Worm (Caenorhabditis elegans) whole organism, L1 larva: Measurements from ENCODE around the gene pmk-1.

ENCODE experiments used
- C04F5.9 ChIP-seq: sonication (generic microtip); optimal IDR thresholded peaks from 2 replicates; lab custom pipeline; 2016; ENCODE audit warnings: missing genetic modification characterization, missing compliant biosample characterization
- aha-1 ChIP-seq: fragments of 150-350 bp; optimal IDR thresholded peaks from 2 replicates; lab custom pipeline; 2014; ENCODE audit warnings: missing biosample characterization, missing genetic modification characterization
- fkh-10 ChIP-seq: sonication (generic microtip); optimal IDR thresholded peaks from 2 replicates; lab custom pipeline; 2017; ENCODE audit warnings: missing biosample characterization, missing genetic modification reagents, missing genetic modification characterization
- fos-1 ChIP-seq: fragments of 150-350 bp; optimal IDR thresholded peaks from 2 replicates; lab custom pipeline; 2014; ENCODE audit warnings: missing biosample characterization, missing genetic modification characterization
- irx-1 ChIP-seq: sonication (generic microtip); optimal IDR thresholded peaks from 2 replicates; lab custom pipeline; 2016; ENCODE audit warnings: missing genetic modification characterization, missing compliant biosample characterization
- lin-15B ChIP-seq: fragments of 150-350 bp; sonication (generic microtip); optimal IDR thresholded peaks from 3 replicates; lab custom pipeline; 2014; ENCODE audit warnings: missing biosample characterization, missing genetic modification characterization
- nhr-11 ChIP-seq: fragments of 150-350 bp; optimal IDR thresholded peaks from 2 replicates; lab custom pipeline; 2014; ENCODE audit warnings: missing biosample characterization, missing genetic modification characterization
- nhr-237 ChIP-seq: fragments of 150-350 bp; optimal IDR thresholded peaks from 2 replicates; lab custom pipeline; 2014; ENCODE audit warnings: missing biosample characterization, missing genetic modification characterization
- nhr-76 ChIP-seq: sonication (generic microtip); optimal IDR thresholded peaks from 2 replicates; lab custom pipeline; 2017; ENCODE audit warnings: missing biosample characterization, missing genetic modification characterization
- snpc-4 ChIP-seq: fragments of 150-350 bp; optimal IDR thresholded peaks from 2 replicates; lab custom pipeline; 2014; ENCODE audit warnings: missing biosample characterization, missing genetic modification characterization

ce11 chrIV:8165950-8166349, 17.4 kb downstream of the pmk-1 start, which contains the start of gene B0218.7:
- TF ChIP-seq lin-15B: no peak
- TF ChIP-seq nhr-11 (tag; lab: Kevin White, UChicago): no peak
- TF ChIP-seq nhr-76: no peak
- TF ChIP-seq fos-1 (tag; lab: Kevin White, UChicago): no peak
- TF ChIP-seq nhr-237: no peak
- no peak for TF ChIP-seq C04F5.9 (tag; lab: Kevin White, UChicago)
- no peak for TF ChIP-seq snpc-4 (tag; lab: Kevin White, UChicago)
- no peak for TF ChIP-seq fkh-10 (GFP tag; lab: Kevin White, UChicago)
- no peak for TF ChIP-seq irx-1 (tag; lab: Kevin White, UChicago)
- no peak for TF ChIP-seq aha-1 (tag; lab: Kevin White, UChicago)
